Worm (Caenorhabditis elegans) whole organism, early embryonic: ENCODE data around the gene T19D12.1.

Experiments used
- ama-1 ChIP-seq: fragments of 150-350 bp; optimal IDR thresholded peaks from 2 replicates; lab custom pipeline; 2014
- ceh-36 ChIP-seq: sonication (generic microtip); optimal IDR thresholded peaks from 2 replicates; lab custom pipeline; 2016; ENCODE audit warnings: missing genetic modification characterization, inconsistent platforms, missing compliant biosample characterization
- flt-1 ChIP-seq: fragments of 200-800 bp; sonication (Bioruptor generic); IDR thresholded peaks from 2 replicates; pipeline ENCODE4 v1.3.6; 2022; ENCODE audit warnings: missing genetic modification characterization, missing compliant biosample characterization
- hmg-4 ChIP-seq: fragments of 200-800 bp; sonication (Bioruptor generic); optimal IDR thresholded peaks from 2 replicates; lab custom pipeline; 2018; ENCODE audit warnings: mild to moderate bottlenecking, missing genetic modification characterization, missing compliant biosample characterization
- pes-1 ChIP-seq: fragments of 200-800 bp; sonication (Bioruptor generic); IDR thresholded peaks from 2 replicates; pipeline ENCODE4 v1.3.6; 2022; ENCODE audit warnings: missing genetic modification reagents, missing genetic modification characterization, missing compliant biosample characterization
- sea-1 ChIP-seq: fragments of 200-800 bp; sonication (Bioruptor generic); conservative IDR thresholded peaks from 2 replicates; pipeline ENCODE4 v1.3.6; 2022; ENCODE audit warnings: missing genetic modification characterization, missing compliant biosample characterization
- tra-4 ChIP-seq: sonication (generic microtip); optimal IDR thresholded peaks from 2 replicates; lab custom pipeline; 2017; ENCODE audit warnings: missing genetic modification characterization, missing compliant biosample characterization

DNA sequence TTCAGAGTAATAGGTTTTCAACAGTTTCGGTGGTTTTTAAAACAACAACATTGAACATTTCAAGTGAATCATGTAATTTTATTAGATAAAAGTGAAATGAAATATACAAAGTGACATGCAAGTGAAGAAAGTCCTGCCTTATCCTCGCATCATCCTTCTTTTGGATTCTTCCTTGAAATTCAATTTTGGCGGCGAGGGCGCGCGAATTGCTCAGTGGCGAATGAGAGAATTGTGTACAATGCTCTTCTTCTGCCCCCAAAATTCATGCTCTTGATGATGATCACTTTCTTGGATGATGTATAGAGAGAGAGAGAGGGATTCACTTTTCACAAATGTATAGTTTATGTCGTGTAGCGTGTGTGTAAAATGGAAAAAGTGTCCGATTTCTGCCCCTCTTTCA, 43.0 kb downstream of the T19D12.1 start:
- TF ChIP-seq ama-1 (lab: Kevin White, UChicago), result no peak
- TF ChIP-seq pes-1 (GFP tag; lab: Robert Waterston, UW), result no peak
- no peak for TF ChIP-seq hmg-4 (GFP tag; lab: Kevin White, UChicago)
- no peak for TF ChIP-seq flt-1 (GFP tag; lab: Robert Waterston, UW)
- TF ChIP-seq sea-1, result no peak
- TF ChIP-seq ceh-36 (tag; lab: Kevin White, UChicago), result no peak
- no peak for TF ChIP-seq tra-4 (tag; lab: Kevin White, UChicago)
